Worm (Caenorhabditis elegans): ENCODE data around the gene irld-26.

Gene irld-26

ce11 chrV:16175227-16175626, 29.8 kb upstream of the irld-26 start:
- TF ChIP-seq pqm-1 (tag; optimal IDR thresholded peaks at IDR 0.05) = no peak
- no peak for TF ChIP-seq pax-1 (tag; optimal IDR thresholded peaks at IDR 0.05)
- TF ChIP-seq elt-2 (tag; optimal IDR thresholded peaks at IDR 0.05) = peak; percentile 65
- TF ChIP-seq pha-4 (tag; optimal IDR thresholded peaks at IDR 0.05) = no peak
- no peak for TF ChIP-seq ref-2 (tag; optimal IDR thresholded peaks at IDR 0.05)

DNA sequence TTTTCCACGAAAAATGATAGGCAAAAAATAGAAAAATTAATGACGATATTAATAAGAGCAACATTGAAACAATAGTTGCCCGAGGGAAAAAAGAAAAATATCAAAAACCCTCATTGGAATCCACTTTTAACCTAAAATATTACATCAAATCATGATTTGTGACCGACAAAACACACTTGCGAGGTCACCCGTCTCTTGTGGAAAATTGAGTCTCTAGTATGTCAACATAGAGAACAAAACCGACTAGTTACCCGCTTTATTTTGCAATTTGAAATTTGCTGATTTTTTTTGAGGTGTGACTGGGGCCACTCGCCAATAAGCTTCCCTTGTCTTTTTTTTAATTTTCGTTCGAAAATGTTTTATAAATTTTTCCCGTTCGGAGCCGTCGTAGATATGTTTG, 29.2 kb upstream of the irld-26 start, which contains the start of gene cyp-33D1:
Gene cyp-33D1, minus strand, starts transcription at position 101 of the 400 bp plus-strand sequence.
- TF ChIP-seq fkh-6 (tag; optimal IDR thresholded peaks at IDR 0.05) (no peak), C38D4.7 (GFP tag; optimal IDR thresholded peaks at IDR 0.05) (no peak), ets-4 (tag; optimal IDR thresholded peaks at IDR 0.05) (no peak), K02D7.2 (tag; optimal IDR thresholded peaks at IDR 0.05) (no peak), dve-1 (tag; optimal IDR thresholded peaks at IDR 0.05) (no peak), T23F11.4 (GFP tag; optimal IDR thresholded peaks at IDR 0.05) (no peak), fkh-10 (GFP tag; optimal IDR thresholded peaks at IDR 0.05) (no peak), ahr-1 (tag; optimal IDR thresholded peaks at IDR 0.05) (no peak), lim-6 (tag; optimal IDR thresholded peaks at IDR 0.05) (no peak), dmd-4 (tag; optimal IDR thresholded peaks at IDR 0.05; ENCODE audit: borderline replicate concordance) (no peak), syd-9 (tag; optimal IDR thresholded peaks at IDR 0.05) (no peak), che-1 (tag; optimal IDR thresholded peaks at IDR 0.05) (no peak), odd-2 (tag; optimal IDR thresholded peaks at IDR 0.05) (no peak), ama-1 (optimal IDR thresholded peaks at IDR 0.05) (no peak), unc-55 (GFP tag; optimal IDR thresholded peaks at IDR 0.05) (no peak), ceh-34 (tag; optimal IDR thresholded peaks at IDR 0.05) (no peak), ztf-16 (tag; optimal IDR thresholded peaks at IDR 0.05) (no peak), elt-2 (tag; optimal IDR thresholded peaks at IDR 0.05) (no peak), gmeb-2 (tag; optimal IDR thresholded peaks at IDR 0.05) (no peak), fax-1 (tag; optimal IDR thresholded peaks at IDR 0.05) (no peak)

ce11 chrV:16180350-16180749, 24.6 kb upstream of the irld-26 start, which contains the start of gene str-106:
Gene str-106, plus strand, starts transcription at chrV:16180650.
- no peak for TF ChIP-seq ztf-16 (tag; optimal IDR thresholded peaks at IDR 0.05)
- no peak for TF ChIP-seq pha-2 (tag; optimal IDR thresholded peaks at IDR 0.05)
- no peak for TF ChIP-seq hlh-6 (tag; optimal IDR thresholded peaks at IDR 0.05)
- no peak for TF ChIP-seq pat-9 (tag; optimal IDR thresholded peaks at IDR 0.05)
- no peak for TF ChIP-seq mec-3 (tag; optimal IDR thresholded peaks at IDR 0.05; ENCODE audit: borderline replicate concordance)
- TF ChIP-seq ceh-9 (tag; optimal IDR thresholded peaks at IDR 0.05) = no peak

- no peak for TF ChIP-seq C38D4.7 (GFP tag; optimal IDR thresholded peaks at IDR 0.05)
- no peak for TF ChIP-seq mec-3 (tag; optimal IDR thresholded peaks at IDR 0.05; ENCODE audit: borderline replicate concordance)
- TF ChIP-seq Y22D7AL.16 (tag; optimal IDR thresholded peaks at IDR 0.05) = no peak
- no peak for TF ChIP-seq dmd-4 (tag; optimal IDR thresholded peaks at IDR 0.05; ENCODE audit: borderline replicate concordance)
- TF ChIP-seq ceh-24 (tag; optimal IDR thresholded peaks at IDR 0.05) = no peak
- TF ChIP-seq nhr-232 (tag; optimal IDR thresholded peaks at IDR 0.05) = no peak
Measured at ce11 chrV:16182110-16182509, 22.9 kb upstream of the irld-26 start, which contains the start of gene srz-13. Gene srz-13, plus strand, starts transcription at chrV:16182410.

DNA sequence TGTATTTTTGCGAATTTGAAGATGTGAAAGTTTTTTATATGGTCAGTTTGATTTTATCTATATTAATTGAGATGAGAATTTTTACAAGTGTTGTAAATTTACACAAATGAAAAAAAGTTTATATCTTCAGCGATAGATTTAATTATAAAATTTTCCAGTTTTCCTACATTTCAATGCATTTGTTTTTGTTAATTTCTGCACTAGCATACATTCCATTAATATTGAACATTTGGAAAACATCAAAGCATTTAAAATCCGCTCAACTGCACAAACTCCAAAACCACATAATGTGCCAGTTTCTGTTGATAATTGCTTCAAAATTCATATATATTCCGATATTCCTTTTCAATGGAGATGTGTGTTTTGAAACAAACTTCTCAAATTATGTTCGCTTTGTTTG, 22.1 kb upstream of the irld-26 start, which contains the start of gene srh-277:
Gene srh-277, plus strand, starts transcription at position 301 of the 400 bp plus-strand sequence.
- no peak for TF ChIP-seq lim-6 (tag; optimal IDR thresholded peaks at IDR 0.05)
- no peak for TF ChIP-seq rnt-1 (tag; optimal IDR thresholded peaks at IDR 0.05)
- no peak for TF ChIP-seq elt-4 (tag; optimal IDR thresholded peaks at IDR 0.05)
- no peak for TF ChIP-seq eyg-1 (tag; optimal IDR thresholded peaks at IDR 0.05)
- no peak for TF ChIP-seq ceh-45 (GFP tag; IDR thresholded peaks at IDR 0.05)
- no peak for TF ChIP-seq ceh-2 (tag; optimal IDR thresholded peaks at IDR 0.05)
- no peak for TF ChIP-seq unc-42 (tag; optimal IDR thresholded peaks at IDR 0.05)
- no peak for TF ChIP-seq hlh-13 (GFP tag; optimal IDR thresholded peaks at IDR 0.05)
- no peak for TF ChIP-seq pag-3 (tag; optimal IDR thresholded peaks at IDR 0.05; ENCODE audit: borderline replicate concordance)
